Fruit fly (Drosophila melanogaster): Measurements from ENCODE around the gene Non2.

dm6 chr3L:2805137-2805955 lies 38.5 kb downstream of the Non2 start:
- no peak for TF ChIP-seq Dif (GFP tag; optimal IDR thresholded peaks at IDR 0.05; ENCODE audit: partially characterized antibody)
- no peak for TF ChIP-seq pan (optimal IDR thresholded peaks at IDR 0.05)
- no peak for TF ChIP-seq usp (GFP tag; optimal IDR thresholded peaks at IDR 0.05)
- no peak for TF ChIP-seq ey (GFP tag; optimal IDR thresholded peaks at IDR 0.05)
- TF ChIP-seq Myc (optimal IDR thresholded peaks at IDR 0.05): no peak
- TF ChIP-seq brk (GFP tag; optimal IDR thresholded peaks at IDR 0.05): no peak
- TF ChIP-seq Rel (GFP tag; optimal IDR thresholded peaks at IDR 0.05): peak; percentile 51
- peak; percentile 50 for TF ChIP-seq Rel (tag; optimal IDR thresholded peaks at IDR 0.05)
